Fruit fly (Drosophila melanogaster) whole organism, embryonic: Measurements from ENCODE around the gene ab.

ENCODE experiments used
- B-H2 ChIP-seq: fragments of 200-800 bp; sonication (Bioruptor generic); optimal IDR thresholded peaks from 2 replicates; lab custom pipeline; 2018; ENCODE audit warnings: missing biosample characterization, mild to moderate bottlenecking, missing genetic modification characterization
- CG11398 ChIP-seq: fragments of 200-800 bp; sonication (Bioruptor generic); optimal IDR thresholded peaks from 2 replicates; lab custom pipeline; 2016; ENCODE audit warnings: missing biosample characterization, missing genetic modification characterization
- CG11696 ChIP-seq: fragments of 200-800 bp; sonication (Bioruptor generic); IDR thresholded peaks from 2 replicates; pipeline ENCODE4 v1.3.6; 2022; ENCODE audit warnings: missing biosample characterization, missing genetic modification characterization
- CG11723 ChIP-seq: fragments of 200-800 bp; sonication (Bioruptor generic); optimal IDR thresholded peaks from 2 replicates; lab custom pipeline; 2017; ENCODE audit warnings: missing biosample characterization, mild to moderate bottlenecking, missing genetic modification characterization
- CG12299 ChIP-seq: fragments of 200-800 bp; sonication (Bioruptor generic); optimal IDR thresholded peaks from 2 replicates; lab custom pipeline; 2018; ENCODE audit warnings: missing biosample characterization, mild to moderate bottlenecking, missing genetic modification characterization
- CG1529 ChIP-seq: fragments of 200-800 bp; sonication (Bioruptor generic); optimal IDR thresholded peaks from 3 replicates; lab custom pipeline; 2018; ENCODE audit warnings: missing biosample characterization, missing genetic modification characterization
- CG2202 ChIP-seq: fragments of 200-800 bp; sonication (Bioruptor generic); optimal IDR thresholded peaks from 2 replicates; lab custom pipeline; 2018; ENCODE audit warnings: missing biosample characterization, mild to moderate bottlenecking, missing genetic modification characterization
- CG32767 ChIP-seq: fragments of 200-800 bp; sonication (Bioruptor generic); IDR thresholded peaks from 2 replicates; pipeline ENCODE4 v1.3.6; 2022; ENCODE audit warnings: missing biosample characterization, missing genetic modification characterization
- CG33213 ChIP-seq: fragments of 200-800 bp; sonication (Bioruptor generic); optimal IDR thresholded peaks from 3 replicates; lab custom pipeline; 2016; ENCODE audit warnings: missing biosample characterization, missing genetic modification characterization
- CG3847 ChIP-seq: fragments of 200-800 bp; sonication (Bioruptor generic); IDR thresholded peaks from 2 replicates; pipeline ENCODE4 v1.3.6; 2022; ENCODE audit warnings: missing biosample characterization, missing genetic modification characterization
- CG4424 ChIP-seq: fragments of 200-800 bp; sonication (Bioruptor generic); optimal IDR thresholded peaks from 3 replicates; lab custom pipeline; 2016; ENCODE audit warnings: missing biosample characterization, missing genetic modification characterization
- CG6683 ChIP-seq: fragments of 200-800 bp; sonication (Bioruptor generic); optimal IDR thresholded peaks from 2 replicates; lab custom pipeline; 2017; ENCODE audit warnings: missing biosample characterization, mild to moderate bottlenecking, missing genetic modification characterization, missing genetic modification reagents
- CG6854 ChIP-seq: fragments of 200-800 bp; sonication (Bioruptor generic); optimal IDR thresholded peaks from 3 replicates; lab custom pipeline; 2017; ENCODE audit warnings: missing biosample characterization, mild to moderate bottlenecking, missing genetic modification characterization
- CG7271 ChIP-seq: fragments of 200-800 bp; sonication (Bioruptor generic); optimal IDR thresholded peaks from 2 replicates; lab custom pipeline; 2018; ENCODE audit warnings: missing biosample characterization, mild to moderate bottlenecking, missing genetic modification characterization, moderate library complexity
- CG8089 ChIP-seq: fragments of 200-800 bp; sonication (Bioruptor generic); optimal IDR thresholded peaks from 3 replicates; lab custom pipeline; 2016; ENCODE audit warnings: missing biosample characterization, missing genetic modification characterization
- CG8290 ChIP-seq, 3 experiments: fragments of 200-800 bp; sonication (Bioruptor generic); optimal IDR thresholded peaks; 2 replicates each; lab custom pipeline; 2016 to 2019; ENCODE audit warnings: missing biosample characterization in 3 of 3, missing genetic modification characterization in 3 of 3, mild to moderate bottlenecking in 2 of 3, moderate library complexity in 1 of 3
- CG9876 ChIP-seq: fragments of 200-800 bp; sonication (Bioruptor generic); optimal IDR thresholded peaks from 2 replicates; lab custom pipeline; 2016; ENCODE audit warnings: missing biosample characterization, missing genetic modification characterization
- CHES-1-like ChIP-seq: fragments of 200-800 bp; sonication (Bioruptor generic); optimal IDR thresholded peaks from 2 replicates; lab custom pipeline; 2016; ENCODE audit warnings: missing biosample characterization, missing genetic modification characterization
- Dfd ChIP-seq, 2 experiments: fragments of >200 bp; optimal IDR thresholded peaks; 2 replicates each; lab custom pipeline; 2017; ENCODE audit warnings: missing biosample characterization in 2 of 2, missing genetic modification characterization in 2 of 2
- Elba2 ChIP-seq: fragments of 200-800 bp; sonication (Bioruptor generic); optimal IDR thresholded peaks from 3 replicates; lab custom pipeline; 2016; ENCODE audit warnings: missing biosample characterization, missing genetic modification characterization
- Gsc ChIP-seq: fragments of 200-800 bp; sonication (Bioruptor generic); IDR thresholded peaks from 2 replicates; pipeline ENCODE4 v1.3.6; 2022; ENCODE audit warnings: missing biosample characterization, missing genetic modification characterization
- HHEX ChIP-seq: fragments of 200-800 bp; sonication (Bioruptor generic); optimal IDR thresholded peaks from 3 replicates; lab custom pipeline; 2017; ENCODE audit warnings: missing biosample characterization, mild to moderate bottlenecking, missing genetic modification characterization, missing genetic modification reagents
- HLH3B ChIP-seq: fragments of 200-800 bp; sonication (Bioruptor generic); IDR thresholded peaks from 2 replicates; pipeline ENCODE4 v1.3.6; 2022; ENCODE audit warnings: missing biosample characterization, missing genetic modification characterization
- HLH54F ChIP-seq: fragments of 200-800 bp; sonication (Bioruptor generic); optimal IDR thresholded peaks from 3 replicates; lab custom pipeline; 2016; ENCODE audit warnings: missing biosample characterization, missing genetic modification characterization
- Kr ChIP-seq: fragments of 200-800 bp; sonication (Bioruptor generic); optimal IDR thresholded peaks from 2 replicates; lab custom pipeline; 2017; ENCODE audit warnings: missing biosample characterization, mild to moderate bottlenecking, missing genetic modification characterization
- Lpt ChIP-seq: fragments of >200 bp; optimal IDR thresholded peaks from 2 replicates; lab custom pipeline; 2018; ENCODE audit warnings: missing biosample characterization, missing genetic modification characterization
- Oaz ChIP-seq: fragments of 200-800 bp; sonication (Bioruptor generic); IDR thresholded peaks from 2 replicates; pipeline ENCODE4 v1.3.6; 2022; ENCODE audit warnings: missing biosample characterization, missing genetic modification characterization
- Six4 ChIP-seq: fragments of 200-800 bp; sonication (Bioruptor generic); optimal IDR thresholded peaks from 2 replicates; lab custom pipeline; 2016; ENCODE audit warnings: missing biosample characterization, missing genetic modification characterization
- al ChIP-seq: fragments of 200-800 bp; sonication (Bioruptor generic); IDR thresholded peaks from 2 replicates; pipeline ENCODE4 v1.3.6; 2022; ENCODE audit warnings: missing biosample characterization, missing genetic modification characterization
- amos ChIP-seq: fragments of 200-800 bp; sonication (Bioruptor generic); IDR thresholded peaks from 2 replicates; pipeline ENCODE4 v1.3.6; 2022; ENCODE audit warnings: missing biosample characterization, missing genetic modification characterization; ENCODE audit not compliant: partially characterized antibody
- ara ChIP-seq: fragments of 200-800 bp; sonication (Bioruptor generic); IDR thresholded peaks from 2 replicates; pipeline ENCODE4 v1.3.6; 2022; ENCODE audit warnings: missing biosample characterization, missing genetic modification characterization
- ase ChIP-seq: fragments of 200-800 bp; sonication (Bioruptor generic); IDR thresholded peaks from 3 replicates; pipeline ENCODE4 v1.3.6; 2022; ENCODE audit warnings: missing biosample characterization, missing genetic modification characterization
- crp ChIP-seq, 2 experiments: fragments of 200-800 bp; sonication (Bioruptor generic); optimal IDR thresholded peaks; 2 replicates in 1 of 2; 3 replicates in 1 of 2; lab custom pipeline; 2017; ENCODE audit warnings: missing biosample characterization in 2 of 2, missing genetic modification characterization in 2 of 2, mild to moderate bottlenecking in 1 of 2, moderate library complexity in 1 of 2
- dati ChIP-seq: fragments of 200-800 bp; sonication (Bioruptor generic); IDR thresholded peaks from 2 replicates; pipeline ENCODE4 v1.3.6; 2022; ENCODE audit warnings: missing biosample characterization, missing genetic modification characterization
- dimm ChIP-seq: fragments of 200-800 bp; sonication (Bioruptor generic); IDR thresholded peaks from 2 replicates; pipeline ENCODE4 v1.3.6; 2022; ENCODE audit warnings: missing biosample characterization, missing genetic modification characterization
- dmrt11E ChIP-seq: fragments of 200-800 bp; sonication (Bioruptor generic); optimal IDR thresholded peaks from 3 replicates; lab custom pipeline; 2018; ENCODE audit warnings: missing biosample characterization, mild to moderate bottlenecking, missing genetic modification characterization, moderate library complexity
- gcm ChIP-seq: fragments of 200-800 bp; sonication (Bioruptor generic); optimal IDR thresholded peaks from 2 replicates; lab custom pipeline; 2019; ENCODE audit warnings: missing biosample characterization, mild to moderate bottlenecking, missing genetic modification characterization, moderate library complexity
- gro ChIP-seq: fragments of 200-800 bp; sonication (Bioruptor generic); optimal IDR thresholded peaks from 2 replicates; lab custom pipeline; 2016; ENCODE audit warnings: missing biosample characterization, missing genetic modification characterization
- ind ChIP-seq: fragments of 200-800 bp; sonication (Bioruptor generic); optimal IDR thresholded peaks from 3 replicates; lab custom pipeline; 2016; ENCODE audit warnings: missing biosample characterization, missing genetic modification characterization
- inv ChIP-seq: fragments of 200-800 bp; sonication (Bioruptor generic); IDR thresholded peaks from 2 replicates; pipeline ENCODE4 v1.3.6; 2022; ENCODE audit warnings: missing biosample characterization, missing genetic modification characterization; ENCODE audit not compliant: partially characterized antibody
- nau ChIP-seq: fragments of 200-800 bp; sonication (Bioruptor generic); optimal IDR thresholded peaks from 3 replicates; lab custom pipeline; 2017; ENCODE audit warnings: missing biosample characterization, mild to moderate bottlenecking, missing genetic modification characterization, missing genetic modification reagents
- nerfin-2 ChIP-seq: fragments of 200-800 bp; sonication (Bioruptor generic); IDR thresholded peaks from 2 replicates; pipeline ENCODE4 v1.3.6; 2022; ENCODE audit warnings: missing biosample characterization, missing genetic modification characterization; ENCODE audit not compliant: partially characterized antibody
- oc ChIP-seq: fragments of 200-800 bp; sonication (Bioruptor generic); optimal IDR thresholded peaks from 2 replicates; lab custom pipeline; 2018; ENCODE audit warnings: missing biosample characterization, mild to moderate bottlenecking, missing genetic modification characterization, moderate library complexity
- pan ChIP-seq, 4 experiments: fragments of >200 bp in 3 of 4; fragments of 200-800 bp in 1 of 4; sonication (Bioruptor generic) in 1 of 4; optimal IDR thresholded peaks in 3 of 4; IDR thresholded peaks in 1 of 4; 2 replicates each; pipeline versions ENCODE4 v1.3.6 to Lab custom; 2017 to 2022; ENCODE audit warnings: missing biosample characterization in 2 of 4, missing genetic modification characterization in 2 of 4, mixed read lengths in 1 of 4
- pros ChIP-seq: fragments of 200-800 bp; sonication (Bioruptor generic); optimal IDR thresholded peaks from 3 replicates; lab custom pipeline; 2019; ENCODE audit warnings: missing biosample characterization, mild to moderate bottlenecking, missing genetic modification characterization, moderate library complexity
- row ChIP-seq: fragments of 200-800 bp; sonication (Bioruptor generic); IDR thresholded peaks from 3 replicates; pipeline ENCODE4 v1.3.6; 2022; ENCODE audit warnings: missing biosample characterization, missing genetic modification characterization
- schlank ChIP-seq: fragments of 200-800 bp; sonication (Bioruptor generic); optimal IDR thresholded peaks from 2 replicates; lab custom pipeline; 2018; ENCODE audit warnings: missing biosample characterization, mild to moderate bottlenecking, missing genetic modification characterization
- toy ChIP-seq: fragments of 200-800 bp; sonication (Bioruptor generic); IDR thresholded peaks from 2 replicates; pipeline ENCODE4 v1.3.6; 2022; ENCODE audit warnings: missing biosample characterization, missing genetic modification characterization
- wdn ChIP-seq: fragments of 200-800 bp; sonication (Bioruptor generic); IDR thresholded peaks from 2 replicates; pipeline ENCODE4 v1.3.6; 2022; ENCODE audit warnings: missing biosample characterization, missing genetic modification characterization
- yki ChIP-seq: fragments of >200 bp; optimal IDR thresholded peaks from 3 replicates; lab custom pipeline; 2018

ab gene

DNA sequence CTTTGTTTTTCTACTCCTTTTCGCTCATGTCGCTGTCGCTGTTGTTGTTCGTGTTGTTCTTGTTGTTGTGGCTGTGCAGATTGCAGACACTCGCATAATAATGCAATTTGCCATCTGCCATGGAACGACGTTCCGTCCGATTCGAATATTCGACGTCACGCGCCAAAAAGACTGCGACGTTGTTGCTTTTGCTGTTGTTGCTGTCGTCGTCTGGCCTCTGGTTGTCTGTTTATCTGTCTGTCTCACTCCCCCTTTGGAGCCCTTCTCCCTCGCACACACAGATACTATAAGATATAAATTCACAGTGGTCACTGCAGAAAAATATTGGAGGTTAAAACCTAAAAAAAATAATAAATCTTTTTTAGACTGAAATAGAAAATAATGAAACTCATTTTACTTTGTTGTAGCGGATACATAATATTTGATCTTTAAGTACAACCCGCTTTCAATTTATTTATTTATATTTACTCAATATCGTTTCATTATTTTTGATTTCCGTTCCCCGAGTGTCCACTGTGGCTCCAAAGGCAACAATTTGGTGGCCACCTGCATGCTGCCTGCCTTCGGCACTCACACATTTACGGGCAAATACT lies 9.1 kb downstream of the ab start (continued):
- TF ChIP-seq Kr (no peak), CG4424 (GFP tag; lab: Kevin White, UChicago) (peak; percentile 59), CG3847 (GFP tag; lab: Robert Waterston, UW) (no peak), CG2202 (tag; lab: Kevin White, UChicago) (no peak), CG8290 (GFP tag; optimal IDR thresholded peaks at IDR 0.05; lab: Kevin White, UChicago) (no peak), CG8290 (tag; optimal IDR thresholded peaks at IDR 0.05; lab: Kevin White, UChicago) (no peak), dmrt11E (no peak), CG6854 (GFP tag; lab: Kevin White, UChicago) (no peak), CG11723 (GFP tag; lab: Kevin White, UChicago) (no peak), amos (GFP tag; lab: Robert Waterston, UW) (no peak), nerfin-2 (GFP tag; lab: Robert Waterston, UW) (no peak), Dfd (GFP tag; optimal IDR thresholded peaks at IDR 0.05; lab: Kevin White, UChicago) (no peak), CG12299 (peak; percentile 26), al (GFP tag; lab: Robert Waterston, UW) (peak; percentile 41; the same call in 1 of the 2 replicates), ind (GFP tag; lab: Kevin White, UChicago) (peak; percentile 48), Oaz (GFP tag; lab: Robert Waterston, UW) (0 out of 2 replicates have a peak, but pooled peaks have one; percentile 8), Lpt (GFP tag; lab: Kevin White, UChicago) (no peak), schlank (no peak), pros (GFP tag; lab: Kevin White, UChicago) (no peak), CG33213 (GFP tag; lab: Kevin White, UChicago) (no peak), yki (no peak), Gsc (GFP tag; lab: Robert Waterston, UW) (no peak), oc (tag; lab: Kevin White, UChicago) (peak; percentile 35), toy (GFP tag; lab: Robert Waterston, UW) (no peak), dimm (GFP tag; lab: Robert Waterston, UW) (0 out of 2 replicates have a peak, but pooled peaks have one; percentile 41), CG7271 (tag; lab: Kevin White, UChicago) (no peak), CG9876 (GFP tag; lab: Kevin White, UChicago) (no peak), gcm (GFP tag; lab: Kevin White, UChicago) (peak; percentile 41), crp (GFP tag; optimal IDR thresholded peaks at IDR 0.05; lab: Kevin White, UChicago) (no peak), ara (GFP tag; lab: Robert Waterston, UW) (no peak), gro (GFP tag; lab: Kevin White, UChicago) (no peak), B-H2 (GFP tag; lab: Kevin White, UChicago) (no peak), HLH54F (GFP tag; lab: Kevin White, UChicago) (no peak), Six4 (GFP tag; lab: Kevin White, UChicago) (no peak), HLH3B (no peak), pan (optimal IDR thresholded peaks at IDR 0.05; lab: Kevin White, UChicago) (no peak), pan (GFP tag; optimal IDR thresholded peaks at IDR 0.05 in 1 of 2, IDR thresholded peaks at IDR 0.05 in 1 of 2) (peak in 1 of 2 experiments; percentile 71), CG11696 (GFP tag; lab: Robert Waterston, UW) (no peak), CG11398 (GFP tag; lab: Kevin White, UChicago) (no peak), dati (GFP tag; lab: Robert Waterston, UW) (no peak), CG1529 (no peak), ase (GFP tag; lab: Robert Waterston, UW) (peak; percentile 36; the same call in 1 of the 3 replicates), CG6683 (GFP tag; lab: Kevin White, UChicago) (peak; percentile 2), HHEX (no peak), CG8089 (GFP tag; lab: Kevin White, UChicago) (no peak), CHES-1-like (no peak), Elba2 (GFP tag; lab: Kevin White, UChicago) (no peak), row (GFP tag; lab: Robert Waterston, UW) (peak; percentile 77), CG32767 (GFP tag; lab: Robert Waterston, UW) (peak; percentile 46; the same call in 1 of the 2 replicates), inv (GFP tag; lab: Robert Waterston, UW) (no peak), nau (no peak), wdn (GFP tag; lab: Robert Waterston, UW) (no peak)
